Worm (Caenorhabditis elegans): Measurements from ENCODE around the gene ZK795.3.

Gene ZK795.3

ce11 chrIV:12527217-12527616 lies 31.9 kb upstream of the ZK795.3 start, which contains the start of gene F53B2.8 (continued):
- TF ChIP-seq pqm-1 (tag; optimal IDR thresholded peaks at IDR 0.05) (peak; percentile 88), skn-1 (tag; optimal IDR thresholded peaks at IDR 0.05) (no peak), lin-38 (GFP tag; IDR thresholded peaks at IDR 0.05) (no peak), nhr-77 (tag; optimal IDR thresholded peaks at IDR 0.05) (peak; percentile 56), tra-1 (GFP tag; IDR thresholded peaks at IDR 0.05) (no peak), mxl-2 (GFP tag; conservative IDR thresholded peaks at IDR 0.05) (no peak), hif-1 (tag; optimal IDR thresholded peaks at IDR 0.05) (no peak), jun-1 (tag; optimal IDR thresholded peaks at IDR 0.05) (no peak), daf-16 (GFP tag; optimal IDR thresholded peaks at IDR 0.05) (peak in 1 of 2 experiments; percentile 40), daf-16 (tag; optimal IDR thresholded peaks at IDR 0.05) (peak; percentile 98), ZK546.5 (tag; optimal IDR thresholded peaks at IDR 0.05) (no peak), aha-1 (tag) (no peak), spr-3 (GFP tag; optimal IDR thresholded peaks at IDR 0.05) (no peak), dpl-1 (GFP tag; optimal IDR thresholded peaks at IDR 0.05) (peak; percentile 15), zip-11 (GFP tag; IDR thresholded peaks at IDR 0.05) (no peak), mxl-3 (GFP tag; optimal IDR thresholded peaks at IDR 0.05) (peak; percentile 10), hlh-30 (tag; optimal IDR thresholded peaks at IDR 0.05; ENCODE audit: insufficient read depth) (peak; percentile 67), fkh-10 (GFP tag; optimal IDR thresholded peaks at IDR 0.05) (no peak), gei-8 (GFP tag; optimal IDR thresholded peaks at IDR 0.05) (no peak), vab-7 (GFP tag; IDR thresholded peaks at IDR 0.05) (no peak), F44E2.7 (GFP tag; IDR thresholded peaks at IDR 0.05) (no peak), mes-2 (tag; optimal IDR thresholded peaks at IDR 0.05; ENCODE audit: poor library complexity, severe bottlenecking) (peak; percentile 52), ceh-28 (tag; optimal IDR thresholded peaks at IDR 0.05) (no peak), lim-7 (GFP tag; IDR thresholded peaks at IDR 0.05) (no peak), nhr-28 (tag; optimal IDR thresholded peaks at IDR 0.05) (peak; percentile 99), D1046.2 (GFP tag; IDR thresholded peaks at IDR 0.05) (no peak), R02D3.7 (tag; optimal IDR thresholded peaks at IDR 0.05) (no peak), nhr-111 (GFP tag; optimal IDR thresholded peaks at IDR 0.05) (no peak), nhr-102 (tag; optimal IDR thresholded peaks at IDR 0.05) (peak; percentile 37), lin-1 (GFP tag; IDR thresholded peaks at IDR 0.05) (peak; percentile 48; the same call in 1 of the 2 replicates), arid-1 (GFP tag; conservative IDR thresholded peaks at IDR 0.05) (no peak), lin-29 (GFP tag; IDR thresholded peaks at IDR 0.05) (no peak), dmd-6 (GFP tag; IDR thresholded peaks at IDR 0.05) (peak; percentile 81), lin-15B (tag; optimal IDR thresholded peaks at IDR 0.05) (no peak), fos-1 (tag; optimal IDR thresholded peaks at IDR 0.05) (no peak), nhr-25 (tag; optimal IDR thresholded peaks at IDR 0.05; ENCODE audit: borderline replicate concordance, insufficient read depth) (no peak), ceh-32 (tag; optimal IDR thresholded peaks at IDR 0.05; ENCODE audit: poor library complexity) (no peak), Y105C5A.15 (GFP tag; IDR thresholded peaks at IDR 0.05) (no peak), ctbp-1 (GFP tag; IDR thresholded peaks at IDR 0.05) (no peak), mep-1 (tag; optimal IDR thresholded peaks at IDR 0.05) (no peak), lin-13 (GFP tag; optimal IDR thresholded peaks at IDR 0.05) (no peak), hmg-1.1 (GFP tag; IDR thresholded peaks at IDR 0.05) (no peak), nhr-6 (tag; optimal IDR thresholded peaks at IDR 0.05) (peak; percentile 95), set-16 (GFP tag; IDR thresholded peaks at IDR 0.05) (no peak), snpc-4 (tag; optimal IDR thresholded peaks at IDR 0.05) (no peak), unc-130 (GFP tag; optimal IDR thresholded peaks at IDR 0.05) (no peak), ztf-7 (tag; optimal IDR thresholded peaks at IDR 0.05) (peak; percentile 53), tag-97 (GFP tag; IDR thresholded peaks at IDR 0.05) (no peak), Y48G9A.11 (GFP tag; IDR thresholded peaks at IDR 0.05) (no peak), lir-3 (tag; optimal IDR thresholded peaks at IDR 0.05) (no peak), spr-1 (tag; optimal IDR thresholded peaks at IDR 0.05) (no peak), ces-1 (GFP tag; optimal IDR thresholded peaks at IDR 0.05) (no peak)

Measured in whole organism, L4 larva.